Worm (Caenorhabditis elegans): ENCODE results near the gene Y69A2AR.12.

DNA sequence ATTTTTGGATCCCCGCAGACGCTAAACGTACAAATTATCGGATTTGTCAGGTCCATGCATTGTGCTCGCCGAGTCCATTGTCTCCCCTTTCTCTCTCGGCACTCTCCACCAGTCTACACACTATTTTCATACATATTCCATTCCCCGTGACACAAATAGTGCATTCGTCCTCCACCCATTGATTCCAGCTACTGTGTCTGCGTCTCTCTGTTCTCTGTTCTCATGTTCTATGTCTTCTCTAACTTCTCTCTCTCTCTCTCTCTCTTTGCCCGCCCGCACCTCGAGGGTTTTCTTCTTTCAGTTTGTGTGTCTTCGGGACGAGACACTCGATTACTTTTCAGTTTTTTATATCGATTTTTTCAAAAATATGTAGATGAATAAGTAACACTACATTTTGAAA, 31.2 kb downstream of the Y69A2AR.12 start:
- TF ChIP-seq unc-62 (GFP tag; optimal IDR thresholded peaks at IDR 0.05): peak; percentile 67
- no peak for TF ChIP-seq ztf-11 (tag; optimal IDR thresholded peaks at IDR 0.05)
- TF ChIP-seq nhr-76 (tag; optimal IDR thresholded peaks at IDR 0.05): no peak
- TF ChIP-seq lin-13 (tag; optimal IDR thresholded peaks at IDR 0.05): peak; percentile 10
- peak; percentile 81 for TF ChIP-seq pha-4 (tag; optimal IDR thresholded peaks at IDR 0.05)
- peak; percentile 14 for TF ChIP-seq nhr-237 (tag; optimal IDR thresholded peaks at IDR 0.05)
- peak; percentile 79 for TF ChIP-seq hlh-1 (tag; optimal IDR thresholded peaks at IDR 0.05)
- TF ChIP-seq mep-1 (tag; optimal IDR thresholded peaks at IDR 0.05): peak; percentile 83
- TF ChIP-seq lsy-2 (tag; optimal IDR thresholded peaks at IDR 0.05): peak; percentile 40
- TF ChIP-seq snpc-4 (tag; optimal IDR thresholded peaks at IDR 0.05): no peak
- no peak for TF ChIP-seq nhr-12 (tag; optimal IDR thresholded peaks at IDR 0.05)
